Fruit fly (Drosophila melanogaster): Measurements from ENCODE around the gene CG7173.

- TF ChIP-seq pad (GFP tag; optimal IDR thresholded peaks at IDR 0.05) (no peak), Clk (GFP tag; optimal IDR thresholded peaks at IDR 0.05) (no peak), cnc (optimal IDR thresholded peaks at IDR 0.05) (no peak), tj (GFP tag; optimal IDR thresholded peaks at IDR 0.05) (no peak), kay (GFP tag; ENCODE audit: borderline replicate concordance) (no peak), CG7045 (GFP tag; optimal IDR thresholded peaks at IDR 0.05) (no peak), bab1 (GFP tag; optimal IDR thresholded peaks at IDR 0.05) (no peak), Mnt (GFP tag; optimal IDR thresholded peaks at IDR 0.05) (no peak), CG12768 (GFP tag; optimal IDR thresholded peaks at IDR 0.05) (no peak), Hr96 (GFP tag; optimal IDR thresholded peaks at IDR 0.05) (no peak), CG14711 (tag; optimal IDR thresholded peaks at IDR 0.05) (no peak), ovo (GFP tag; optimal IDR thresholded peaks at IDR 0.05) (no peak)
These were observed at the start of gene CG7173 for dm6 chr3L:21558176-21558871.

All from whole organism, adult.